Worm (Caenorhabditis elegans): ENCODE results near the gene ZK697.8.
A peak's percentile ranks its signal among the peaks of the same experiment; 100 is the strongest.

ZK697.8 gene

ce11 chrV:1743205-1743870 is 5.6 kb downstream of the ZK697.8 start, which contains the start of gene nhr-256 (continued):
- TF ChIP-seq F10B5.3 (tag; optimal IDR thresholded peaks at IDR 0.05) (no peak), ctbp-1 (GFP tag; IDR thresholded peaks at IDR 0.05) (no peak), mxl-2 (GFP tag; conservative IDR thresholded peaks at IDR 0.05) (no peak), zip-11 (GFP tag; IDR thresholded peaks at IDR 0.05) (no peak)

- TF ChIP-seq fkh-10 (GFP tag; optimal IDR thresholded peaks at IDR 0.05) (no peak), lin-13 (GFP tag; optimal IDR thresholded peaks at IDR 0.05) (no peak), lin-1 (GFP tag; IDR thresholded peaks at IDR 0.05) (no peak), Y75B8A.6 (GFP tag; IDR thresholded peaks at IDR 0.05) (no peak), nhr-102 (tag; optimal IDR thresholded peaks at IDR 0.05) (no peak), saeg-2 (GFP tag; IDR thresholded peaks at IDR 0.05) (no peak), aly-2 (tag; optimal IDR thresholded peaks at IDR 0.05) (no peak), egl-27 (tag; optimal IDR thresholded peaks at IDR 0.05) (no peak), ceh-44 (GFP tag; IDR thresholded peaks at IDR 0.05) (no peak), Y5F2A.4 (GFP tag; optimal IDR thresholded peaks at IDR 0.05) (no peak), mep-1 (tag; optimal IDR thresholded peaks at IDR 0.05) (no peak), duxl-1 (tag; optimal IDR thresholded peaks at IDR 0.05; ENCODE audit: poor library complexity) (no peak), pha-4 (GFP tag; IDR thresholded peaks at IDR 0.05) (no peak), pha-4 (tag; optimal IDR thresholded peaks at IDR 0.05) (no peak)
Measured at ce11 chrV:1741074-1741473, 7.9 kb downstream of the ZK697.8 start, which contains the start of gene srab-25. TSS of gene srab-25 (minus strand) at chrV:1741174.

ce11 chrV:1734569-1734968 is 14.4 kb downstream of the ZK697.8 start, which contains the start of gene str-160:
TSS of gene str-160 (plus strand) at chrV:1734869.
- no peak for TF ChIP-seq lin-38 (GFP tag; IDR thresholded peaks at IDR 0.05)
- TF ChIP-seq F10B5.3 (tag; optimal IDR thresholded peaks at IDR 0.05), result no peak
- no peak for TF ChIP-seq nhr-102 (tag; optimal IDR thresholded peaks at IDR 0.05)
- no peak for TF ChIP-seq daf-19 (GFP tag; conservative IDR thresholded peaks at IDR 0.05)
- TF ChIP-seq pha-4 (GFP tag; IDR thresholded peaks at IDR 0.05), result no peak
- TF ChIP-seq pha-4 (tag; optimal IDR thresholded peaks at IDR 0.05), result no peak
- TF ChIP-seq spr-3 (GFP tag; optimal IDR thresholded peaks at IDR 0.05), result no peak
- TF ChIP-seq F44E2.7 (GFP tag; IDR thresholded peaks at IDR 0.05), result no peak
- TF ChIP-seq ceh-20 (GFP tag; IDR thresholded peaks at IDR 0.05), result no peak
- no peak for TF ChIP-seq arid-1 (GFP tag; conservative IDR thresholded peaks at IDR 0.05)
- TF ChIP-seq hlh-11 (tag; optimal IDR thresholded peaks at IDR 0.05), result no peak
- no peak for TF ChIP-seq lin-1 (GFP tag; IDR thresholded peaks at IDR 0.05)
- TF ChIP-seq gei-8 (GFP tag; optimal IDR thresholded peaks at IDR 0.05), result no peak
- TF ChIP-seq lin-39 (tag; optimal IDR thresholded peaks at IDR 0.05), result no peak
- no peak for TF ChIP-seq Y105C5A.15 (GFP tag; IDR thresholded peaks at IDR 0.05)
- no peak for TF ChIP-seq php-3 (GFP tag; IDR thresholded peaks at IDR 0.05)
- no peak for TF ChIP-seq hmg-1.1 (GFP tag; IDR thresholded peaks at IDR 0.05)

- TF ChIP-seq nhr-28 (tag; optimal IDR thresholded peaks at IDR 0.05), result peak; percentile 65
- peak in 1 of 2 experiments; percentile 15 for TF ChIP-seq unc-62 (GFP tag; optimal IDR thresholded peaks at IDR 0.05 in 1 of 2)
- no peak for TF ChIP-seq unc-62 (tag; optimal IDR thresholded peaks at IDR 0.05)
- TF ChIP-seq snpc-4 (tag; optimal IDR thresholded peaks at IDR 0.05), result no peak
- TF ChIP-seq mes-2 (tag; optimal IDR thresholded peaks at IDR 0.05; ENCODE audit: poor library complexity, severe bottlenecking), result no peak
Measured at ce11 chrV:1731918-1732317, 17.0 kb downstream of the ZK697.8 start, which contains the start of gene gst-21. TSS of gene gst-21 (minus strand) at chrV:1732018.

Data from whole organism, L4 larva.